Worm (Caenorhabditis elegans) whole organism, L4 larva: Measurements from ENCODE around the gene aat-3.
A peak's percentile ranks its signal among the peaks of the same experiment; 100 is the strongest.

Source experiments
- D1046.2 ChIP-seq: fragments of 200-800 bp; sonication (Bioruptor generic); IDR thresholded peaks from 2 replicates; pipeline ENCODE4 v1.3.6; 2022; ENCODE audit warnings: missing genetic modification characterization, missing compliant biosample characterization
- F37D6.2 ChIP-seq: sonication (generic microtip); optimal IDR thresholded peaks from 2 replicates; lab custom pipeline; 2016; ENCODE audit warnings: mild to moderate bottlenecking, missing genetic modification characterization, missing compliant biosample characterization
- F44E2.7 ChIP-seq: fragments of 200-800 bp; sonication (Bioruptor generic); IDR thresholded peaks from 2 replicates; pipeline ENCODE4 v2.1.2; 2022; ENCODE audit warnings: missing genetic modification characterization, missing compliant biosample characterization
- Y48G9A.11 ChIP-seq: fragments of 200-800 bp; sonication (Bioruptor generic); IDR thresholded peaks from 2 replicates; pipeline ENCODE4 v1.3.6; 2022; ENCODE audit warnings: missing genetic modification reagents, missing genetic modification characterization, missing compliant biosample characterization
- Y5F2A.4 ChIP-seq: fragments of 200-800 bp; sonication (Bioruptor generic); optimal IDR thresholded peaks from 2 replicates; lab custom pipeline; 2018; ENCODE audit warnings: mild to moderate bottlenecking, missing genetic modification characterization, missing compliant biosample characterization
- ZK546.5 ChIP-seq, 2 experiments: sonication (generic microtip); optimal IDR thresholded peaks; 2 replicates each; lab custom pipeline; 2017; ENCODE audit warnings: missing biosample characterization in 2 of 2, missing genetic modification characterization in 2 of 2
- aha-1 ChIP-seq: fragments of 150-350 bp; peaks from one replicate; lab custom pipeline; 2014; ENCODE audit warnings: missing biosample characterization, missing genetic modification characterization
- ama-1 ChIP-seq: fragments of 150-350 bp; optimal IDR thresholded peaks from 2 replicates; lab custom pipeline; 2014; ENCODE audit warnings: inconsistent platforms, mixed read lengths
- arid-1 ChIP-seq: fragments of 200-800 bp; sonication (Bioruptor generic); conservative IDR thresholded peaks from 2 replicates; pipeline ENCODE4 v1.3.6; 2022; ENCODE audit warnings: missing genetic modification reagents, missing genetic modification characterization, missing compliant biosample characterization
- ceh-32 ChIP-seq: sonication (generic microtip); optimal IDR thresholded peaks from 2 replicates; lab custom pipeline; 2016; ENCODE audit warnings: mild to moderate bottlenecking, missing genetic modification characterization, missing compliant biosample characterization; ENCODE audit not compliant: poor library complexity
- ceh-62 ChIP-seq: sonication (generic microtip); optimal IDR thresholded peaks from 2 replicates; lab custom pipeline; 2017; ENCODE audit warnings: missing biosample characterization, missing genetic modification characterization
- ces-1 ChIP-seq: fragments of 150-350 bp; sonication (generic microtip); optimal IDR thresholded peaks from 4 replicates; lab custom pipeline; 2014; ENCODE audit warnings: missing biosample characterization, missing genetic modification reagents, missing genetic modification characterization
- cey-2 ChIP-seq: sonication (generic microtip); optimal IDR thresholded peaks from 3 replicates; lab custom pipeline; 2017; ENCODE audit warnings: missing genetic modification characterization, mild to moderate bottlenecking, missing compliant biosample characterization, antibody characterized with exemption, borderline replicate concordance; ENCODE audit not compliant: insufficient read depth
- dmd-6 ChIP-seq: fragments of 200-800 bp; sonication (Bioruptor generic); IDR thresholded peaks from 2 replicates; pipeline ENCODE4 v1.3.6; 2022; ENCODE audit warnings: missing genetic modification reagents, missing genetic modification characterization, missing compliant biosample characterization
- dmd-9 ChIP-seq: fragments of 200-800 bp; sonication (Bioruptor generic); IDR thresholded peaks from 2 replicates; pipeline ENCODE4 v1.3.6; 2022; ENCODE audit warnings: missing genetic modification reagents, missing genetic modification characterization, missing compliant biosample characterization
- dve-1 ChIP-seq: sonication (generic microtip); optimal IDR thresholded peaks from 2 replicates; lab custom pipeline; 2017; ENCODE audit warnings: antibody characterized with exemption, mild to moderate bottlenecking, missing genetic modification characterization, missing compliant biosample characterization; ENCODE audit not compliant: insufficient read depth
- egl-43 ChIP-seq: fragments of 200-800 bp; sonication (Bioruptor generic); IDR thresholded peaks from 2 replicates; pipeline ENCODE4 v1.3.6; 2022; ENCODE audit warnings: missing genetic modification reagents, missing genetic modification characterization, missing compliant biosample characterization
- fkh-10 ChIP-seq: fragments of 150-350 bp; optimal IDR thresholded peaks from 2 replicates; lab custom pipeline; 2014; ENCODE audit warnings: missing biosample characterization, missing genetic modification reagents, missing genetic modification characterization
- fos-1 ChIP-seq: fragments of 150-350 bp; optimal IDR thresholded peaks from 2 replicates; lab custom pipeline; 2014; ENCODE audit warnings: missing biosample characterization, missing genetic modification characterization
- gei-8 ChIP-seq: fragments of 200-800 bp; sonication (Bioruptor generic); optimal IDR thresholded peaks from 2 replicates; lab custom pipeline; 2018; ENCODE audit warnings: mild to moderate bottlenecking, missing genetic modification characterization, missing compliant biosample characterization
- hlh-11 ChIP-seq: fragments of 200-800 bp; sonication (Bioruptor generic); optimal IDR thresholded peaks from 2 replicates; lab custom pipeline; 2018; ENCODE audit warnings: mild to moderate bottlenecking, missing genetic modification characterization, missing compliant biosample characterization
- hlh-30 ChIP-seq: sonication (generic microtip); optimal IDR thresholded peaks from 2 replicates; lab custom pipeline; 2017; ENCODE audit warnings: antibody characterized with exemption, mild to moderate bottlenecking, missing genetic modification characterization, missing compliant biosample characterization; ENCODE audit not compliant: insufficient read depth
- hmg-1.1 ChIP-seq: fragments of 200-800 bp; sonication (Bioruptor generic); IDR thresholded peaks from 2 replicates; pipeline ENCODE4 v1.3.6; 2022; ENCODE audit warnings: missing genetic modification reagents, missing genetic modification characterization, missing compliant biosample characterization
- jun-1 ChIP-seq: fragments of 150-350 bp; optimal IDR thresholded peaks from 2 replicates; lab custom pipeline; 2014; ENCODE audit warnings: missing biosample characterization, missing genetic modification reagents, missing genetic modification characterization
- lin-29 ChIP-seq: fragments of 200-800 bp; sonication (Bioruptor generic); IDR thresholded peaks from 2 replicates; pipeline ENCODE4 v1.3.6; 2022; ENCODE audit warnings: missing genetic modification reagents, missing genetic modification characterization, missing compliant biosample characterization
- lin-39 ChIP-seq: fragments of 150-350 bp; optimal IDR thresholded peaks from 2 replicates; lab custom pipeline; 2014; ENCODE audit warnings: missing biosample characterization, missing genetic modification reagents, missing genetic modification characterization
- lir-3 ChIP-seq: sonication (generic microtip); optimal IDR thresholded peaks from 2 replicates; lab custom pipeline; 2016; ENCODE audit warnings: mild to moderate bottlenecking, missing genetic modification characterization, missing compliant biosample characterization
- lsy-2 ChIP-seq, 2 experiments: fragments of 150-350 bp in 1 of 2; sonication (generic microtip) in 1 of 2; optimal IDR thresholded peaks; 2 replicates each; lab custom pipeline; 2014 to 2017; ENCODE audit warnings: missing biosample characterization in 2 of 2, missing genetic modification characterization in 2 of 2
- madf-5 ChIP-seq, 2 experiments: fragments of 200-800 bp; sonication (Bioruptor generic); IDR thresholded peaks; 2 replicates each; pipeline ENCODE4 v1.3.6; 2022; ENCODE audit warnings: missing compliant biosample characterization in 2 of 2, missing genetic modification characterization in 2 of 2
- madf-9 ChIP-seq: fragments of 200-800 bp; sonication (Bioruptor generic); conservative IDR thresholded peaks from 2 replicates; pipeline ENCODE4 v1.3.6; 2022; ENCODE audit warnings: missing genetic modification reagents, missing genetic modification characterization, missing compliant biosample characterization
- mdl-1 ChIP-seq, 2 experiments: fragments of 150-350 bp in 1 of 2; sonication (generic microtip) in 1 of 2; optimal IDR thresholded peaks; 2 replicates each; lab custom pipeline; 2014 to 2017; ENCODE audit warnings: missing biosample characterization in 2 of 2, missing genetic modification characterization in 2 of 2
- mdt-29 ChIP-seq: fragments of 200-800 bp; sonication (Bioruptor generic); IDR thresholded peaks from 2 replicates; pipeline ENCODE4 v1.3.6; 2022; ENCODE audit warnings: missing genetic modification reagents, missing genetic modification characterization, missing compliant biosample characterization
- mes-2 ChIP-seq: sonication (generic microtip); optimal IDR thresholded peaks from 2 replicates; lab custom pipeline; 2016; ENCODE audit warnings: missing genotype, mild to moderate bottlenecking, missing genetic modification characterization, missing compliant biosample characterization; ENCODE audit not compliant: poor library complexity, severe bottlenecking
- mxl-2 ChIP-seq: fragments of 200-800 bp; sonication (Bioruptor generic); conservative IDR thresholded peaks from 2 replicates; pipeline ENCODE4 v1.3.6; 2022; ENCODE audit warnings: missing genetic modification reagents, missing genetic modification characterization, missing compliant biosample characterization
- mxl-3 ChIP-seq: fragments of 200-800 bp; sonication (Bioruptor generic); optimal IDR thresholded peaks from 2 replicates; lab custom pipeline; 2018; ENCODE audit warnings: mild to moderate bottlenecking, missing genetic modification characterization, missing compliant biosample characterization
- nhr-10 ChIP-seq: fragments of 150-350 bp; optimal IDR thresholded peaks from 2 replicates; lab custom pipeline; 2014; ENCODE audit warnings: missing biosample characterization, missing genetic modification characterization
- nhr-102 ChIP-seq: sonication (generic microtip); optimal IDR thresholded peaks from 2 replicates; lab custom pipeline; 2016; ENCODE audit warnings: mild to moderate bottlenecking, missing genetic modification characterization, moderate library complexity, missing compliant biosample characterization
- nhr-11 ChIP-seq: fragments of 150-350 bp; optimal IDR thresholded peaks from 2 replicates; lab custom pipeline; 2014; ENCODE audit warnings: missing biosample characterization, missing genetic modification characterization
- nhr-237 ChIP-seq: sonication (generic microtip); optimal IDR thresholded peaks from 2 replicates; lab custom pipeline; 2017; ENCODE audit warnings: missing biosample characterization, missing genetic modification characterization
- nhr-41 ChIP-seq: fragments of 200-800 bp; sonication (Bioruptor generic); IDR thresholded peaks from 2 replicates; pipeline ENCODE4 v1.3.6; 2022; ENCODE audit warnings: missing genetic modification reagents, missing genetic modification characterization, missing compliant biosample characterization
- nhr-42 ChIP-seq: fragments of 200-800 bp; sonication (Bioruptor generic); IDR thresholded peaks from 2 replicates; pipeline ENCODE4 v1.3.6; 2022; ENCODE audit warnings: missing genetic modification characterization, missing compliant biosample characterization
- nhr-6 ChIP-seq: fragments of 150-350 bp; optimal IDR thresholded peaks from 2 replicates; lab custom pipeline; 2014; ENCODE audit warnings: missing biosample characterization, missing genetic modification characterization
- saeg-2 ChIP-seq: fragments of 200-800 bp; sonication (Bioruptor generic); IDR thresholded peaks from 2 replicates; pipeline ENCODE4 v1.3.6; 2022; ENCODE audit warnings: missing genetic modification reagents, missing genetic modification characterization, missing compliant biosample characterization
- sdz-12 ChIP-seq: fragments of 200-800 bp; sonication (Bioruptor generic); optimal IDR thresholded peaks from 2 replicates; lab custom pipeline; 2018; ENCODE audit warnings: mild to moderate bottlenecking, missing genetic modification characterization, missing compliant biosample characterization
- spr-3 ChIP-seq: fragments of 200-800 bp; sonication (Bioruptor generic); optimal IDR thresholded peaks from 2 replicates; lab custom pipeline; 2018; ENCODE audit warnings: mild to moderate bottlenecking, missing genetic modification characterization, missing compliant biosample characterization
- unc-39 ChIP-seq: sonication (generic microtip); optimal IDR thresholded peaks from 2 replicates; lab custom pipeline; 2017; ENCODE audit warnings: missing biosample characterization, missing genetic modification characterization
- unc-62 ChIP-seq, 3 experiments: fragments of 150-350 bp in 1 of 3; sonication (generic microtip); optimal IDR thresholded peaks in 2 of 3; peaks in 1 of 3; 1 replicate in 1 of 3; 2 replicates in 2 of 3; lab custom pipeline; 2014 to 2017; ENCODE audit warnings: missing biosample characterization in 3 of 3, missing genetic modification characterization in 3 of 3, missing genetic modification reagents in 3 of 3, missing genotype in 1 of 3
- vab-7 ChIP-seq: fragments of 200-800 bp; sonication (Bioruptor generic); IDR thresholded peaks from 2 replicates; pipeline ENCODE4 v1.3.6; 2022; ENCODE audit warnings: missing genetic modification reagents, missing genetic modification characterization, missing compliant biosample characterization
- zfp-2 ChIP-seq: sonication (generic microtip); optimal IDR thresholded peaks from 2 replicates; lab custom pipeline; 2016; ENCODE audit warnings: mild to moderate bottlenecking, missing genetic modification characterization, missing compliant biosample characterization
- zip-2 ChIP-seq: fragments of 150-350 bp; optimal IDR thresholded peaks from 2 replicates; lab custom pipeline; 2014; ENCODE audit warnings: missing biosample characterization, missing genetic modification characterization
- ztf-11 ChIP-seq: fragments of 150-350 bp; optimal IDR thresholded peaks from 2 replicates; lab custom pipeline; 2014; ENCODE audit warnings: missing biosample characterization, missing genetic modification characterization

Gene aat-3

DNA sequence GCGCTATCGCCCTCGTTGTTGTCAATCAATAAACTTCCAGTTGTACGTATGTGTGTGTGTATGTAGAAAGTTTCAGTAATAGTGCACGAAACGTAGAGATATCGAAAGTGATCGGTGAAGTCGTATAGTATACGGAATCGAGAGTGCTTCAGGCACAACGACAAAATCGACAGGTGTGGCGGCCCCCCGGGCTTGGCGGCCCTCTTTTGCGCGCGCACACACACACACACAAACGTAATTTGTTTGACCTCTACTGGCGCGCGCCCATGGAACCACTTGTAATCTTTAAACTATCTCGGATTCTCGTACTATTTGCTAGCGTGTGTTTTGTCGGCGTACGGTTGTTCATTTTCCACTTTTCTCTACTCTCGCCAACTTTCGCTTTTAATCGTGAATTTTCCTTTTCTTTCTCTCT lies 39.5 kb downstream of the aat-3 start (continued):
- TF ChIP-seq ztf-11 (tag; lab: Kevin White, UChicago), result no peak
- peak; percentile 39 for TF ChIP-seq mes-2 (tag; lab: Kevin White, UChicago)
- TF ChIP-seq nhr-6 (tag; lab: Kevin White, UChicago), result no peak
- TF ChIP-seq nhr-42 (GFP tag; lab: Robert Waterston, UW), result no peak
- TF ChIP-seq jun-1 (tag; lab: Kevin White, UChicago), result no peak
- TF ChIP-seq lir-3 (tag; lab: Kevin White, UChicago), result no peak
- TF ChIP-seq madf-5 (GFP tag; IDR thresholded peaks at IDR 0.05; lab: Robert Waterston, UW), result 0 out of 4 replicates have a peak, but pooled peaks of 1 of the 2 experiments have one; percentile 26
- no peak for TF ChIP-seq D1046.2 (GFP tag; lab: Robert Waterston, UW)
- TF ChIP-seq dmd-9 (GFP tag; lab: Robert Waterston, UW), result no peak
- no peak for TF ChIP-seq madf-9
- no peak for TF ChIP-seq Y5F2A.4 (GFP tag; lab: Kevin White, UChicago)
- no peak for TF ChIP-seq egl-43 (GFP tag; lab: Robert Waterston, UW)
- TF ChIP-seq unc-39 (tag; lab: Kevin White, UChicago), result no peak
- TF ChIP-seq mxl-3 (GFP tag; lab: Kevin White, UChicago), result peak; percentile 61
- TF ChIP-seq nhr-11 (tag; lab: Kevin White, UChicago), result no peak
- no peak for TF ChIP-seq nhr-41
- TF ChIP-seq nhr-237 (tag; lab: Kevin White, UChicago), result no peak
- TF ChIP-seq fos-1 (tag; lab: Kevin White, UChicago), result no peak
- TF ChIP-seq lsy-2 (tag; optimal IDR thresholded peaks at IDR 0.05; lab: Kevin White, UChicago), result peak in 1 of 2 experiments; percentile 10
- TF ChIP-seq ces-1 (GFP tag; lab: Kevin White, UChicago), result no peak
- peak; percentile 36 for TF ChIP-seq dmd-6 (GFP tag; lab: Robert Waterston, UW)
- 0 out of 2 replicates have a peak, but pooled peaks have one; percentile 27 for TF ChIP-seq hmg-1.1 (GFP tag; lab: Robert Waterston, UW)
- peak; percentile 10 for TF ChIP-seq gei-8
- peak; percentile 38 for TF ChIP-seq hlh-30 (tag; lab: Kevin White, UChicago)
- no peak for TF ChIP-seq cey-2 (tag; lab: Kevin White, UChicago)
- TF ChIP-seq lin-29, result no peak
- no peak for TF ChIP-seq ceh-32 (tag; lab: Kevin White, UChicago)
- TF ChIP-seq zfp-2 (tag; lab: Kevin White, UChicago), result no peak
- TF ChIP-seq spr-3 (GFP tag; lab: Kevin White, UChicago), result no peak
- no peak for TF ChIP-seq fkh-10
- TF ChIP-seq mxl-2 (GFP tag; lab: Robert Waterston, UW), result 0 out of 2 replicates have a peak, but pooled peaks have one; percentile 35
- TF ChIP-seq ZK546.5 (tag; optimal IDR thresholded peaks at IDR 0.05; lab: Kevin White, UChicago), result no peak
- TF ChIP-seq mdt-29 (GFP tag; lab: Robert Waterston, UW), result no peak
- no peak for TF ChIP-seq F44E2.7
- no peak for TF ChIP-seq nhr-102 (tag; lab: Kevin White, UChicago)
- TF ChIP-seq arid-1, result 0 out of 2 replicates have a peak, but pooled peaks have one; percentile 26
- no peak for TF ChIP-seq F37D6.2 (tag; lab: Kevin White, UChicago)
- TF ChIP-seq aha-1 (tag; lab: Kevin White, UChicago), result peak; percentile 85
- peak; percentile 77 for TF ChIP-seq hlh-11
- TF ChIP-seq vab-7 (GFP tag; lab: Robert Waterston, UW), result no peak
- TF ChIP-seq mdl-1 (tag; optimal IDR thresholded peaks at IDR 0.05; lab: Kevin White, UChicago), result peak in 1 of 2 experiments; percentile 37
- no peak for TF ChIP-seq sdz-12 (GFP tag; lab: Kevin White, UChicago)
- no peak for TF ChIP-seq lin-39 (tag; lab: Kevin White, UChicago)
- no peak for TF ChIP-seq Y48G9A.11 (GFP tag; lab: Robert Waterston, UW)
- no peak for TF ChIP-seq ceh-62 (tag; lab: Kevin White, UChicago)
- no peak for TF ChIP-seq saeg-2 (GFP tag; lab: Robert Waterston, UW)
- no peak for TF ChIP-seq zip-2 (tag; lab: Kevin White, UChicago)
- TF ChIP-seq dve-1 (tag; lab: Kevin White, UChicago), result peak; percentile 48
- TF ChIP-seq unc-62 (GFP tag; optimal IDR thresholded peaks at IDR 0.05 in 1 of 2; lab: Kevin White, UChicago), result no peak
- no peak for TF ChIP-seq unc-62 (tag; optimal IDR thresholded peaks at IDR 0.05; lab: Kevin White, UChicago)
- TF ChIP-seq nhr-10, result no peak
- no peak for TF ChIP-seq ama-1 (lab: Kevin White, UChicago)
